Worm (Caenorhabditis elegans): Measurements from ENCODE around the gene clk-1.

ce11 chrIII:5228839-5229238 lies 48.9 kb upstream of the clk-1 start:
- no peak for TF ChIP-seq nhr-25 (tag; optimal IDR thresholded peaks at IDR 0.05)
- TF ChIP-seq tbx-2 (tag; optimal IDR thresholded peaks at IDR 0.05), result no peak
- TF ChIP-seq egl-5 (tag; optimal IDR thresholded peaks at IDR 0.05), result no peak
- TF ChIP-seq ama-1 (optimal IDR thresholded peaks at IDR 0.05), result no peak
- no peak for TF ChIP-seq egl-27 (tag; optimal IDR thresholded peaks at IDR 0.05)
- TF ChIP-seq nhr-76 (tag; optimal IDR thresholded peaks at IDR 0.05), result no peak
- no peak for TF ChIP-seq pha-4 (tag; optimal IDR thresholded peaks at IDR 0.05)
- TF ChIP-seq ceh-16 (tag; optimal IDR thresholded peaks at IDR 0.05), result no peak
- TF ChIP-seq unc-39 (tag; optimal IDR thresholded peaks at IDR 0.05), result no peak
- TF ChIP-seq unc-62 (GFP tag; optimal IDR thresholded peaks at IDR 0.05), result no peak
- no peak for TF ChIP-seq lin-15B (tag; optimal IDR thresholded peaks at IDR 0.05)
- TF ChIP-seq nhr-43 (tag; optimal IDR thresholded peaks at IDR 0.05; ENCODE audit: poor library complexity, severe bottlenecking), result no peak
- no peak for TF ChIP-seq ceh-28 (tag; optimal IDR thresholded peaks at IDR 0.05)

All from whole organism, L3 larva.